Worm (Caenorhabditis elegans): ENCODE results near the gene lys-7.
"Not testable (repeated sequence)": the region's sequence is repeated elsewhere in the genome, so short reads cannot be mapped to it uniquely, and the experiment has no call there.

Gene lys-7

DNA sequence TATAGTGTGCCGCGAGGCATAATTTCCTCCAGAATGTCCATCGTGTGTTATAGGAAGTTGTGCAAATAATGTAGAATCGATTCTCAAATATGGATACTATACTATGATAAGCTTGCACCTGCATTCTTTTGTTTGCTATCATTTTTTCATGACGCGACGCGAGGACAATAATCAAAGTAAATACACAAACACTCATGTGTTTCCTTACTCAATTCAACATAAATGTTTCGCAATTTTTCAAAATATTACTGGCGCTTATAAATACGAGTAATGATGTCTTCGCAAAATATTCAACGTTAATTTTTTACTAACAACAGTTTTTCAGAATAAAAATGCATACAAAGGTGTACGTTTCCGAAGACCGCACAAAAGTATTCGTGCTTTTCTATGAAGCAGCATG, 40.9 kb upstream of the lys-7 start, which contains the start of gene irg-1:
Gene irg-1 (plus strand): TSS at position 326 of the 400 bp plus-strand sequence.
- TF ChIP-seq egl-27 (tag; optimal IDR thresholded peaks at IDR 0.05), result no peak
- no peak for TF ChIP-seq F13H6.1 (tag; optimal IDR thresholded peaks at IDR 0.05)
- TF ChIP-seq aly-2 (tag; optimal IDR thresholded peaks at IDR 0.05), result no peak
- no peak for TF ChIP-seq ztf-11 (tag; optimal IDR thresholded peaks at IDR 0.05)

- TF ChIP-seq unc-39 (tag; optimal IDR thresholded peaks at IDR 0.05) (no peak), Y55F3AM.14 (GFP tag; optimal IDR thresholded peaks at IDR 0.05) (no peak), dmd-4 (tag; optimal IDR thresholded peaks at IDR 0.05) (no peak), nhr-21 (tag; optimal IDR thresholded peaks at IDR 0.05) (no peak), nhr-6 (tag; optimal IDR thresholded peaks at IDR 0.05) (no peak), nhr-77 (tag; optimal IDR thresholded peaks at IDR 0.05) (no peak), gmeb-1 (tag; optimal IDR thresholded peaks at IDR 0.05) (no peak), nhr-12 (tag; optimal IDR thresholded peaks at IDR 0.05) (no peak), ztf-11 (tag; optimal IDR thresholded peaks at IDR 0.05) (no peak), lin-13 (GFP tag; optimal IDR thresholded peaks at IDR 0.05) (no peak), ceh-82 (tag; optimal IDR thresholded peaks at IDR 0.05) (no peak), R02D3.7 (tag; optimal IDR thresholded peaks at IDR 0.05) (no peak), peb-1 (tag; optimal IDR thresholded peaks at IDR 0.05) (no peak), nhr-11 (tag; optimal IDR thresholded peaks at IDR 0.05) (no peak), aly-2 (tag; optimal IDR thresholded peaks at IDR 0.05) (no peak)
Measured at ce11 chrV:3517889-3518288, 35.5 kb upstream of the lys-7 start, which contains the start of gene str-227. Gene str-227 (plus strand): TSS chrV:3518189.

- TF ChIP-seq fos-1 (tag; optimal IDR thresholded peaks at IDR 0.05) (no peak), elt-3 (tag; optimal IDR thresholded peaks at IDR 0.05) (no peak), C34F6.9 (tag; optimal IDR thresholded peaks at IDR 0.05) (no peak), ama-1 (optimal IDR thresholded peaks at IDR 0.05) (no peak), nhr-6 (tag; optimal IDR thresholded peaks at IDR 0.05) (no peak), nhr-21 (tag; optimal IDR thresholded peaks at IDR 0.05) (no peak), aly-2 (tag; optimal IDR thresholded peaks at IDR 0.05) (no peak), unc-39 (tag; optimal IDR thresholded peaks at IDR 0.05) (no peak), nhr-10 (tag; optimal IDR thresholded peaks at IDR 0.05) (no peak), dmd-4 (tag; optimal IDR thresholded peaks at IDR 0.05) (no peak), sem-4 (tag; optimal IDR thresholded peaks at IDR 0.05) (no peak), ceh-16 (tag; optimal IDR thresholded peaks at IDR 0.05) (no peak), nhr-237 (tag; optimal IDR thresholded peaks at IDR 0.05) (no peak)
Measured at ce11 chrV:3512381-3512780, 30.0 kb upstream of the lys-7 start, which contains the start of gene str-226. Gene str-226 (plus strand): TSS chrV:3512681.

- TF ChIP-seq mab-5 (tag; optimal IDR thresholded peaks at IDR 0.05) (no peak), skn-1 (tag; optimal IDR thresholded peaks at IDR 0.05) (no peak), mdl-1 (tag; optimal IDR thresholded peaks at IDR 0.05) (no peak)
Measured at ce11 chrV:3509878-3510277, 27.5 kb upstream of the lys-7 start, which contains the start of gene str-228. Gene str-228 (plus strand): TSS chrV:3510178.

ce11 chrV:3507691-3508090, 25.3 kb upstream of the lys-7 start, which contains the start of gene str-225:
Gene str-225 (plus strand): TSS chrV:3507822.
- TF ChIP-seq sma-9 (GFP tag; optimal IDR thresholded peaks at IDR 0.05) (no peak), sma-9 (tag; optimal IDR thresholded peaks at IDR 0.05) (no peak), mdl-1 (tag; optimal IDR thresholded peaks at IDR 0.05) (no peak), zag-1 (tag; optimal IDR thresholded peaks at IDR 0.05) (no peak)

DNA sequence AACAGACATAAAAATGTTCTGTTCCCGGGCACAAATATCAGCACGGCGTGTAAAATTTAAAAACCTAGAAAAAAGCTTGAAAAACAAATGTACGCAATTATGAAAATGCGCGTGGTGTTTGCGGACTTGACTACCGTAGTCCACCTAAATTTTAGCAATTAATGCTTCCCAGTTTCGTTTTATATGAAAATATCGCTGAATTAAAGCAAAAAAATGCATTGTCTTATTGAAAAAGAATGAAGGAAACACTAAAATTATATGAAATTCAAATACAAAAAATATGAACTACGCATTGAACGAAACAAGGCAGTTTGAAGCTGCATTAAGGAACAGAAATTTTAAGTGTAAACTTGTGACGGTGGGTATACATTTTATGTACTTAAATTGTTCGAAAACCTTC, 23.9 kb upstream of the lys-7 start, which contains the start of gene ugt-64:
Gene ugt-64 (minus strand): TSS at position 101 of the 400 bp plus-strand sequence.
- not testable (repeated sequence) for TF ChIP-seq gmeb-1 (tag; optimal IDR thresholded peaks at IDR 0.05); alr-1 (tag; optimal IDR thresholded peaks at IDR 0.05); unc-55 (GFP tag; optimal IDR thresholded peaks at IDR 0.05)

ce11 chrV:3505745-3506144, 23.3 kb upstream of the lys-7 start:
- TF ChIP-seq peb-1 (tag; optimal IDR thresholded peaks at IDR 0.05) (no peak), lin-39 (tag; optimal IDR thresholded peaks at IDR 0.05) (no peak), mbf-1 (tag; optimal IDR thresholded peaks at IDR 0.05) (no peak), lin-11 (tag; optimal IDR thresholded peaks at IDR 0.05) (no peak), gmeb-1 (tag; optimal IDR thresholded peaks at IDR 0.05) (peak; percentile 20), ztf-11 (tag; optimal IDR thresholded peaks at IDR 0.05) (no peak), blmp-1 (tag; optimal IDR thresholded peaks at IDR 0.05; ENCODE audit: insufficient read depth) (peak; percentile 70), sem-4 (tag; optimal IDR thresholded peaks at IDR 0.05) (no peak), nhr-129 (tag; optimal IDR thresholded peaks at IDR 0.05) (no peak), ztf-1 (GFP tag; conservative IDR thresholded peaks at IDR 0.05) (no peak), elt-1 (tag; optimal IDR thresholded peaks at IDR 0.05) (no peak), nhr-21 (tag; optimal IDR thresholded peaks at IDR 0.05) (no peak), unc-62 (GFP tag; optimal IDR thresholded peaks at IDR 0.05) (no peak), fos-1 (tag; optimal IDR thresholded peaks at IDR 0.05) (peak; percentile 77), sma-3 (GFP tag; optimal IDR thresholded peaks at IDR 0.05) (peak; percentile 25), zag-1 (tag; optimal IDR thresholded peaks at IDR 0.05) (no peak), sma-9 (GFP tag; optimal IDR thresholded peaks at IDR 0.05) (peak; percentile 79), sma-9 (tag; optimal IDR thresholded peaks at IDR 0.05) (no peak), skn-1 (tag; optimal IDR thresholded peaks at IDR 0.05) (no peak), nhr-237 (tag; optimal IDR thresholded peaks at IDR 0.05) (no peak), nhr-11 (tag; optimal IDR thresholded peaks at IDR 0.05) (no peak)

Measured in whole organism, L2 larva.